Fruit fly (Drosophila melanogaster) whole organism: ENCODE results near the gene MED20.
A peak's percentile ranks its signal among the peaks of the same experiment; 100 is the strongest.

Source experiments
- CG8478 ChIP-seq: fragments of >200 bp; optimal IDR thresholded peaks from 2 replicates; lab custom pipeline; 2018; ENCODE audit warnings: inconsistent platforms
- Dll ChIP-seq: fragments of >200 bp; optimal IDR thresholded peaks from 2 replicates; lab custom pipeline; 2017
- EcR ChIP-seq, 2 experiments: fragments of >200 bp; optimal IDR thresholded peaks; 2 replicates each; lab custom pipeline; 2017; ENCODE audit warnings: missing biosample characterization in 2 of 2, missing genetic modification characterization in 2 of 2, missing genetic modification reagents in 2 of 2
- pan ChIP-seq: fragments of >200 bp; optimal IDR thresholded peaks from 2 replicates; lab custom pipeline; 2017
- psq ChIP-seq: fragments of >200 bp; optimal IDR thresholded peaks from 2 replicates; lab custom pipeline; 2017
- usp ChIP-seq: fragments of >200 bp; optimal IDR thresholded peaks from 2 replicates; lab custom pipeline; 2017; ENCODE audit warnings: missing biosample characterization, missing genetic modification characterization, mixed read lengths

MED20 gene

dm6 chr2L:8039688-8040087 is 33.0 kb downstream of the MED20 start, which contains the start of gene CG7367:
TSS of gene CG7367 (minus strand) at chr2L:8039788.
- no peak for TF ChIP-seq CG8478 (lab: Kevin White, UChicago)
- TF ChIP-seq psq (lab: Kevin White, UChicago) = no peak
- no peak for TF ChIP-seq Dll (lab: Kevin White, UChicago)
- TF ChIP-seq usp = no peak
- TF ChIP-seq pan (lab: Kevin White, UChicago) = no peak
- TF ChIP-seq EcR (GFP tag; optimal IDR thresholded peaks at IDR 0.05; lab: Kevin White, UChicago) = no peak

dm6 chr2L:8034734-8035133 is 37.9 kb downstream of the MED20 start:
- TF ChIP-seq usp (no peak), Dll (lab: Kevin White, UChicago) (no peak), psq (lab: Kevin White, UChicago) (no peak), pan (lab: Kevin White, UChicago) (no peak), EcR (GFP tag; optimal IDR thresholded peaks at IDR 0.05; lab: Kevin White, UChicago) (no peak), CG8478 (lab: Kevin White, UChicago) (no peak)

- TF ChIP-seq psq (lab: Kevin White, UChicago) (no peak), EcR (GFP tag; optimal IDR thresholded peaks at IDR 0.05; lab: Kevin White, UChicago) (no peak), Dll (lab: Kevin White, UChicago) (no peak)
These were observed 38.9 kb downstream of the MED20 start for dm6 chr2L:8033756-8034155.

- TF ChIP-seq psq (lab: Kevin White, UChicago) = no peak
- TF ChIP-seq pan (lab: Kevin White, UChicago) = no peak
- TF ChIP-seq Dll (lab: Kevin White, UChicago) = no peak
- TF ChIP-seq EcR (GFP tag; optimal IDR thresholded peaks at IDR 0.05; lab: Kevin White, UChicago) = no peak
- TF ChIP-seq CG8478 (lab: Kevin White, UChicago) = no peak
These were observed 41.1 kb downstream of the MED20 start for dm6 chr2L:8031588-8031987.

- no peak for TF ChIP-seq pan (lab: Kevin White, UChicago)
- TF ChIP-seq CG8478 (lab: Kevin White, UChicago) = peak; percentile 77
These were observed 41.9 kb downstream of the MED20 start, which contains the start of gene Cka for dm6 chr2L:8030693-8031210. TSS of gene Cka (plus strand) at chr2L:8030721.

- TF ChIP-seq psq (lab: Kevin White, UChicago) (no peak), Dll (lab: Kevin White, UChicago) (no peak), usp (no peak)
These were observed 42.5 kb downstream of the MED20 start for dm6 chr2L:8030102-8030501.

dm6 chr2L:8029160-8029852 is 43.3 kb downstream of the MED20 start, which contains the start of gene baf:
TSS of gene baf (plus strand) at chr2L:8029462.
- TF ChIP-seq Dll (lab: Kevin White, UChicago) = no peak
- TF ChIP-seq pan (lab: Kevin White, UChicago) = no peak
- TF ChIP-seq EcR (GFP tag; optimal IDR thresholded peaks at IDR 0.05; lab: Kevin White, UChicago) = no peak
- TF ChIP-seq usp = no peak
- no peak for TF ChIP-seq CG8478 (lab: Kevin White, UChicago)
- no peak for TF ChIP-seq psq (lab: Kevin White, UChicago)

dm6 chr2L:8024325-8024724 is 48.3 kb downstream of the MED20 start:
- TF ChIP-seq pan (lab: Kevin White, UChicago) (no peak), usp (no peak), CG8478 (lab: Kevin White, UChicago) (no peak), psq (lab: Kevin White, UChicago) (no peak), Dll (lab: Kevin White, UChicago) (no peak), EcR (GFP tag; optimal IDR thresholded peaks at IDR 0.05; lab: Kevin White, UChicago) (no peak)
